Worm (Caenorhabditis elegans) whole organism, early embryonic: Measurements from ENCODE around the gene timm-17B.1.

ENCODE experiments used
- B0310.2 ChIP-seq: sonication (generic microtip); optimal IDR thresholded peaks from 2 replicates; lab custom pipeline; 2016; ENCODE audit warnings: mild to moderate bottlenecking, missing genetic modification characterization, missing compliant biosample characterization
- F13C5.2 ChIP-seq: sonication (generic microtip); optimal IDR thresholded peaks from 2 replicates; lab custom pipeline; 2017; ENCODE audit warnings: mild to moderate bottlenecking, missing genetic modification characterization, inconsistent platforms, missing compliant biosample characterization
- aly-1 ChIP-seq: sonication (generic microtip); optimal IDR thresholded peaks from 2 replicates; lab custom pipeline; 2016; ENCODE audit warnings: missing genetic modification characterization, missing compliant biosample characterization
- ama-1 ChIP-seq: fragments of 150-350 bp; optimal IDR thresholded peaks from 2 replicates; lab custom pipeline; 2014
- ceh-13 ChIP-seq: fragments of 200-800 bp; sonication (Bioruptor generic); optimal IDR thresholded peaks from 2 replicates; lab custom pipeline; 2018; ENCODE audit warnings: mild to moderate bottlenecking, missing genetic modification characterization, missing compliant biosample characterization
- ceh-36 ChIP-seq: sonication (generic microtip); optimal IDR thresholded peaks from 2 replicates; lab custom pipeline; 2016; ENCODE audit warnings: missing genetic modification characterization, inconsistent platforms, missing compliant biosample characterization
- ets-7 ChIP-seq: sonication (generic microtip); optimal IDR thresholded peaks from 2 replicates; lab custom pipeline; 2016; ENCODE audit warnings: missing genotype, missing genetic modification characterization, missing compliant biosample characterization
- flt-1 ChIP-seq: fragments of 200-800 bp; sonication (Bioruptor generic); IDR thresholded peaks from 2 replicates; pipeline ENCODE4 v1.3.6; 2022; ENCODE audit warnings: missing genetic modification characterization, missing compliant biosample characterization
- scrt-1 ChIP-seq: fragments of 200-800 bp; sonication (Bioruptor generic); IDR thresholded peaks from 2 replicates; pipeline ENCODE4 v1.3.6; 2022; ENCODE audit warnings: missing genetic modification characterization, missing compliant biosample characterization
- sea-1 ChIP-seq: fragments of 200-800 bp; sonication (Bioruptor generic); conservative IDR thresholded peaks from 2 replicates; pipeline ENCODE4 v1.3.6; 2022; ENCODE audit warnings: missing genetic modification characterization, missing compliant biosample characterization
- tbx-11 ChIP-seq: fragments of 200-800 bp; sonication (Bioruptor generic); IDR thresholded peaks from 2 replicates; pipeline ENCODE4 v1.3.6; 2022; ENCODE audit warnings: missing genetic modification characterization, missing compliant biosample characterization
- tbx-37 ChIP-seq: fragments of 200-800 bp; sonication (Bioruptor generic); conservative IDR thresholded peaks from 2 replicates; pipeline ENCODE4 v1.3.6; 2022; ENCODE audit warnings: missing genetic modification reagents, missing genetic modification characterization, missing compliant biosample characterization

DNA sequence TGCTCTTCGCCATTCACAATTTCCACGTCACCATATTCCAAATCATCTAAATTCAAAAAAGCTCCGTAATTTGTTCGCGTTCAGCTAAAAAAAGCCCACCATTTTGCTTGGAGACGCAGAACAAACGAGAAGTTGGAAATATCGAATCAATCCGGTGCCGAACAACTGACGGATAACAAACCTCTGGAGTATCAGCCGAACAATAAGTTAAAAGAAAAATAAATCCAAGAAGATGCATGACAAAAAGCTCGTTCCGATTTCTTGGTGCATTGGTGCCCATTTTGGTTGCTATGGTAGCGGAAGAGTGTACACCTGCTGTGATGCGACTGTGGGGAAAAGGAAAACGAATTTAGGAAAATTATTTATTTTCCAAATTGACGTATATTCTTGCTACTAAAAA, 2.3 kb upstream of the timm-17B.1 start, which contains the start of gene tctn-1:
- TF ChIP-seq B0310.2 (tag; lab: Kevin White, UChicago) (no peak), ama-1 (lab: Kevin White, UChicago) (peak; percentile 14), sea-1 (GFP tag; lab: Robert Waterston, UW) (no peak), ets-7 (tag; lab: Kevin White, UChicago) (no peak), ceh-36 (no peak), ceh-13 (GFP tag; lab: Kevin White, UChicago) (no peak), scrt-1 (no peak), flt-1 (GFP tag; lab: Robert Waterston, UW) (no peak), F13C5.2 (tag; lab: Kevin White, UChicago) (no peak), tbx-11 (no peak), tbx-37 (no peak), aly-1 (no peak)
